Fruit fly (Drosophila melanogaster): ENCODE data around the gene Sgs3.
A peak's percentile ranks its signal among the peaks of the same experiment; 100 is the strongest.

Sgs3 gene

DNA sequence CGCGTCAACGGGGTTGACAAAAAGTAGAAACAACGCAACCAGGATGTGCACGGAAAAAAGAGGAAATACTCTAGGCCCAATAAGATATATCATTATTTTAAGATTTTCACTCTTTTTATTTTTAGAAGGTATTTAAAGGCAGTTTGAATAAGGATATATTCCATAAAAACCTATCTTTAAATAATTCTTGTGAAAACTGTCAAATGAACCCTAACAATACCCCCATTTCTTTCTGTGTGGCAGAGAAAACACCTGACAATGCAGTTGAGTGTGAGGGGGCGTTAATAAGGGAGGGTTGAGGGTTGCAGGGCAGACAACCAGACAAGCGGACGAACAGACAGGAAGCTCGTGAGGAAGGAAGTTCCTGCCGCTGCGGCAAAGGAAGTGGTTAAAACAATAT lies 39.9 kb downstream of the Sgs3 start (continued):
- TF ChIP-seq ac (GFP tag; optimal IDR thresholded peaks at IDR 0.05) = peak; percentile 46
- TF ChIP-seq zen2 (GFP tag; IDR thresholded peaks at IDR 0.05; ENCODE audit: partially characterized antibody) = no peak
- peak; percentile 17 for TF ChIP-seq CG10147 (GFP tag; optimal IDR thresholded peaks at IDR 0.05)
- no peak for TF ChIP-seq dan (GFP tag; IDR thresholded peaks at IDR 0.05)
- no peak for TF ChIP-seq CG30020 (tag; optimal IDR thresholded peaks at IDR 0.05)
- TF ChIP-seq D19A (tag; optimal IDR thresholded peaks at IDR 0.05) = peak; percentile 61
- TF ChIP-seq ATbp (GFP tag; optimal IDR thresholded peaks at IDR 0.05) = peak; percentile 41
- TF ChIP-seq Fer2 (tag; optimal IDR thresholded peaks at IDR 0.05) = no peak
- 0 out of 2 replicates have a peak, but pooled peaks have one; percentile 12 for TF ChIP-seq CG7372 (GFP tag; IDR thresholded peaks at IDR 0.05)
- peak; percentile 35 for TF ChIP-seq CG6254 (GFP tag; optimal IDR thresholded peaks at IDR 0.05)
- TF ChIP-seq danr (GFP tag; IDR thresholded peaks at IDR 0.05) = no peak
- no peak for TF ChIP-seq gsb (GFP tag; IDR thresholded peaks at IDR 0.05)
- peak; percentile 59 for TF ChIP-seq CG14710 (tag; optimal IDR thresholded peaks at IDR 0.05)
- TF ChIP-seq Dip3 (GFP tag; optimal IDR thresholded peaks at IDR 0.05) = no peak
- TF ChIP-seq CG13287 (GFP tag; IDR thresholded peaks at IDR 0.05; ENCODE audit: partially characterized antibody) = no peak
- peak in 1 of 3 experiments; percentile 74 for TF ChIP-seq lola (GFP tag; optimal IDR thresholded peaks at IDR 0.05)
- TF ChIP-seq vvl (GFP tag; IDR thresholded peaks at IDR 0.05) = 0 out of 2 replicates have a peak, but pooled peaks have one; percentile 47
- peak; percentile 55 for TF ChIP-seq CG17829 (tag; optimal IDR thresholded peaks at IDR 0.05)
- TF ChIP-seq onecut (GFP tag; IDR thresholded peaks at IDR 0.05) = no peak
- TF ChIP-seq Sox100B (GFP tag; optimal IDR thresholded peaks at IDR 0.05) = peak; percentile 9
- no peak for TF ChIP-seq CG5245 (GFP tag; optimal IDR thresholded peaks at IDR 0.05)
- 0 out of 3 replicates have a peak, but pooled peaks have one; percentile 19 for TF ChIP-seq vnd (GFP tag; IDR thresholded peaks at IDR 0.05; ENCODE audit: partially characterized antibody)
- no peak for TF ChIP-seq Lim3 (GFP tag; IDR thresholded peaks at IDR 0.05)
- TF ChIP-seq dmrt99B (tag; optimal IDR thresholded peaks at IDR 0.05) = peak; percentile 60
- TF ChIP-seq CG15696 (tag; optimal IDR thresholded peaks at IDR 0.05) = peak; percentile 47
- peak; percentile 18 for TF ChIP-seq CG1602 (GFP tag; optimal IDR thresholded peaks at IDR 0.05)
- peak; percentile 46 for TF ChIP-seq CG33557 (GFP tag; optimal IDR thresholded peaks at IDR 0.05)
- no peak for TF ChIP-seq sima (GFP tag; optimal IDR thresholded peaks at IDR 0.05)
- peak; percentile 53 for TF ChIP-seq Sox102F (GFP tag; optimal IDR thresholded peaks at IDR 0.05)
- TF ChIP-seq CG18599 (GFP tag; optimal IDR thresholded peaks at IDR 0.05) = peak; percentile 40
- peak; percentile 12 for TF ChIP-seq bcd (GFP tag; optimal IDR thresholded peaks at IDR 0.05)
- TF ChIP-seq salm (tag; optimal IDR thresholded peaks at IDR 0.05) = no peak
- peak; percentile 82 for TF ChIP-seq Xrp1 (GFP tag; IDR thresholded peaks at IDR 0.05)
- TF ChIP-seq Blimp-1 (GFP tag; optimal IDR thresholded peaks at IDR 0.05) = peak; percentile 68
- 0 out of 3 replicates have a peak, but pooled peaks have one; percentile 53 for TF ChIP-seq ci (GFP tag; IDR thresholded peaks at IDR 0.05)
- no peak for TF ChIP-seq CG12769 (tag; optimal IDR thresholded peaks at IDR 0.05)
- no peak for TF ChIP-seq CG12155 (GFP tag; optimal IDR thresholded peaks at IDR 0.05)
- TF ChIP-seq sisA (GFP tag; IDR thresholded peaks at IDR 0.05) = peak; percentile 45
- TF ChIP-seq CoRest (tag; optimal IDR thresholded peaks at IDR 0.05) = no peak
- TF ChIP-seq maf-S (GFP tag; optimal IDR thresholded peaks at IDR 0.05) = no peak
- no peak for TF ChIP-seq crc (GFP tag; optimal IDR thresholded peaks at IDR 0.05)
- peak; percentile 16 for TF ChIP-seq CG2116 (GFP tag; optimal IDR thresholded peaks at IDR 0.05)
- TF ChIP-seq Bteb2 (GFP tag; optimal IDR thresholded peaks at IDR 0.05) = no peak
- peak; percentile 36 for TF ChIP-seq CG10267 (tag; optimal IDR thresholded peaks at IDR 0.05)
- TF ChIP-seq CG18011 (GFP tag; optimal IDR thresholded peaks at IDR 0.05) = no peak
- TF ChIP-seq crp (GFP tag; optimal IDR thresholded peaks at IDR 0.05) = no peak
- TF ChIP-seq CG6272 (GFP tag; IDR thresholded peaks at IDR 0.05) = peak; percentile 14; the same call in 1 of the 2 replicates
- 0 out of 2 replicates have a peak, but pooled peaks have one; percentile 29 for TF ChIP-seq slbo (GFP tag; IDR thresholded peaks at IDR 0.05)
- peak; percentile 76 for TF ChIP-seq zf30C (GFP tag; optimal IDR thresholded peaks at IDR 0.05)

Data from whole organism, embryonic.